Worm (Caenorhabditis elegans) whole organism, mixed stage, embryonic: Measurements from ENCODE around the gene ZK616.65.

ENCODE experiments used
- blmp-1 ChIP-seq: fragments of 150-350 bp; optimal IDR thresholded peaks from 2 replicates; lab custom pipeline; 2014; ENCODE audit warnings: missing biosample characterization, missing genetic modification characterization
- ceh-39 ChIP-seq: fragments of 150-350 bp; optimal IDR thresholded peaks from 2 replicates; lab custom pipeline; 2014; ENCODE audit warnings: missing biosample characterization, missing genetic modification characterization
- ces-1 ChIP-seq: fragments of 150-350 bp; optimal IDR thresholded peaks from 2 replicates; lab custom pipeline; 2014; ENCODE audit warnings: missing biosample characterization, missing genetic modification reagents, missing genetic modification characterization
- elt-3 ChIP-seq: fragments of 150-350 bp; optimal IDR thresholded peaks from 2 replicates; lab custom pipeline; 2014; ENCODE audit warnings: missing biosample characterization, missing genetic modification characterization
- ham-2 ChIP-seq: fragments of 200-800 bp; sonication (Bioruptor generic); optimal IDR thresholded peaks from 2 replicates; lab custom pipeline; 2018; ENCODE audit warnings: mild to moderate bottlenecking, missing genetic modification characterization, missing compliant biosample characterization
- hlh-1 ChIP-seq: fragments of 150-350 bp; optimal IDR thresholded peaks from 2 replicates; lab custom pipeline; 2014; ENCODE audit warnings: missing biosample characterization, missing genetic modification reagents, missing genetic modification characterization
- lsy-2 ChIP-seq: fragments of 150-350 bp; optimal IDR thresholded peaks from 2 replicates; lab custom pipeline; 2014; ENCODE audit warnings: missing biosample characterization, missing genetic modification characterization
- nhr-12 ChIP-seq: fragments of 150-350 bp; optimal IDR thresholded peaks from 2 replicates; lab custom pipeline; 2014; ENCODE audit warnings: missing biosample characterization, missing genetic modification characterization
- nhr-28 ChIP-seq: fragments of 150-350 bp; optimal IDR thresholded peaks from 2 replicates; lab custom pipeline; 2014; ENCODE audit warnings: missing biosample characterization, missing genetic modification characterization
- nhr-76 ChIP-seq: sonication (generic microtip); optimal IDR thresholded peaks from 2 replicates; lab custom pipeline; 2017; ENCODE audit warnings: missing biosample characterization, missing genetic modification characterization
- pha-4 ChIP-seq: fragments of 150-350 bp; optimal IDR thresholded peaks from 2 replicates; lab custom pipeline; 2018; ENCODE audit warnings: missing biosample characterization, missing genetic modification reagents, missing genetic modification characterization
- sptf-1 ChIP-seq: sonication (generic microtip); optimal IDR thresholded peaks from 2 replicates; lab custom pipeline; 2017; ENCODE audit warnings: mild to moderate bottlenecking, missing genetic modification characterization, moderate library complexity, missing compliant biosample characterization
- unc-62 ChIP-seq: fragments of 150-350 bp; optimal IDR thresholded peaks from 2 replicates; lab custom pipeline; 2014; ENCODE audit warnings: missing biosample characterization, missing genetic modification reagents, missing genetic modification characterization
- ztf-11 ChIP-seq: fragments of 150-350 bp; optimal IDR thresholded peaks from 2 replicates; lab custom pipeline; 2014; ENCODE audit warnings: missing biosample characterization, missing genetic modification characterization

ce11 chrIV:5368860-5369259 lies 42.2 kb downstream of the ZK616.65 start:
- TF ChIP-seq lsy-2 (tag; lab: Kevin White, UChicago) (no peak), unc-62 (no peak), hlh-1 (tag; lab: Kevin White, UChicago) (no peak), ces-1 (peak; percentile 43), nhr-76 (tag; lab: Kevin White, UChicago) (no peak), sptf-1 (no peak), ham-2 (peak; percentile 71), nhr-28 (tag; lab: Kevin White, UChicago) (no peak), nhr-12 (no peak), ztf-11 (no peak), blmp-1 (tag; lab: Kevin White, UChicago) (no peak), pha-4 (tag; lab: Kevin White, UChicago) (no peak), ceh-39 (tag; lab: Kevin White, UChicago) (no peak), elt-3 (no peak)
